Fruit fly (Drosophila melanogaster): ENCODE measurements around the gene CG6959.

DNA sequence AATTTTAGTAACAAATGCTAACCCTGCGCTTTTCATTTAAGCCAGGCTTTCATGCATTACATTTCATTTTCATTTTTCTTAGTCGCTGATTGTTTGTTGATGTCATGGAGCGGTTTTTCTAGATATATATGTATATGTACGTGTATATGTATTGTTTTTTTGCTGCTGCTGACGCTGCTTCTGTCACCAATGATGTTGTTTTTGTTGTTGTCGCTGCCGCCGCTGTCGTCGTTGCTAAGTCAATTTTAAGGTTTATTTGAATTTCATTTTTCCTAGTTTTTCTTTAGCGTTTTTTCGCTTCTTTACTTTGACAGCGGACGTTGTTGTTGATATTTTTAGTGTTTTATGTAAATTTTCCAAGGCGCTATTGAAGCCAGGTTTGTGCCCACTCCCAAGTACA lies 875 bp upstream of the CG6959 start:
- TF ChIP-seq usp (GFP tag; optimal IDR thresholded peaks at IDR 0.05) (no peak), pan (optimal IDR thresholded peaks at IDR 0.05) (no peak), CG8478 (optimal IDR thresholded peaks at IDR 0.05) (no peak), Dll (optimal IDR thresholded peaks at IDR 0.05) (no peak), EcR (GFP tag; optimal IDR thresholded peaks at IDR 0.05) (no peak)

Measured in whole organism.